Fruit fly (Drosophila melanogaster): ENCODE measurements around the gene HP1D3csd.

HP1D3csd gene

dm6 chrX:19159942-19160341, 30.1 kb upstream of the HP1D3csd start (continued):
- no peak for TF ChIP-seq gcm2 (GFP tag; optimal IDR thresholded peaks at IDR 0.05)
- no peak for TF ChIP-seq slp2 (GFP tag; optimal IDR thresholded peaks at IDR 0.05)
- no peak for TF ChIP-seq danr (GFP tag; IDR thresholded peaks at IDR 0.05)
- TF ChIP-seq CG2116 (GFP tag; optimal IDR thresholded peaks at IDR 0.05) = no peak
- no peak for TF ChIP-seq CG11723 (GFP tag; optimal IDR thresholded peaks at IDR 0.05)
- no peak for TF ChIP-seq Hmr (GFP tag; optimal IDR thresholded peaks at IDR 0.05)
- TF ChIP-seq Dip3 (GFP tag; optimal IDR thresholded peaks at IDR 0.05) = no peak
- no peak for TF ChIP-seq ERR (GFP tag; optimal IDR thresholded peaks at IDR 0.05)
- TF ChIP-seq CG13123 (GFP tag; optimal IDR thresholded peaks at IDR 0.05) = no peak
- 0 out of 2 replicates have a peak, but pooled peaks have one; percentile 12 for TF ChIP-seq CG31441 (GFP tag; IDR thresholded peaks at IDR 0.05)
- no peak for TF ChIP-seq Myb (GFP tag; optimal IDR thresholded peaks at IDR 0.05)
- TF ChIP-seq kay (GFP tag; optimal IDR thresholded peaks at IDR 0.05) = no peak
- TF ChIP-seq gcm (GFP tag; optimal IDR thresholded peaks at IDR 0.05) = peak; percentile 45
- no peak for TF ChIP-seq NC2α (GFP tag; optimal IDR thresholded peaks at IDR 0.05)
- no peak for TF ChIP-seq CG10959 (GFP tag; IDR thresholded peaks at IDR 0.05)
- TF ChIP-seq rib (GFP tag; IDR thresholded peaks at IDR 0.05) = no peak
- TF ChIP-seq CG8388 (GFP tag; optimal IDR thresholded peaks at IDR 0.05) = peak; percentile 35
- TF ChIP-seq trh (GFP tag; optimal IDR thresholded peaks at IDR 0.05) = no peak
- no peak for TF ChIP-seq CG7745 (tag; optimal IDR thresholded peaks at IDR 0.05)
- peak; percentile 45 for TF ChIP-seq Ssrp (tag; optimal IDR thresholded peaks at IDR 0.05)
- TF ChIP-seq CG6689 (GFP tag; IDR thresholded peaks at IDR 0.05) = no peak
- no peak for TF ChIP-seq Side (GFP tag; optimal IDR thresholded peaks at IDR 0.05)
- no peak for TF ChIP-seq br (optimal IDR thresholded peaks at IDR 0.05)
- TF ChIP-seq nau (GFP tag; optimal IDR thresholded peaks at IDR 0.05) = no peak
- no peak for TF ChIP-seq CG33213 (GFP tag; optimal IDR thresholded peaks at IDR 0.05)
- no peak for TF ChIP-seq CG3407 (GFP tag; optimal IDR thresholded peaks at IDR 0.05)
- TF ChIP-seq Doc3 (GFP tag; IDR thresholded peaks at IDR 0.05; ENCODE audit: partially characterized antibody) = no peak
- TF ChIP-seq CG16813 (GFP tag; IDR thresholded peaks at IDR 0.05; ENCODE audit: partially characterized antibody) = no peak
- no peak for TF ChIP-seq CG10654 (GFP tag; optimal IDR thresholded peaks at IDR 0.05)
- no peak for TF ChIP-seq Fer3 (tag; optimal IDR thresholded peaks at IDR 0.05)
- no peak for TF ChIP-seq CG15073 (GFP tag; optimal IDR thresholded peaks at IDR 0.05)
- TF ChIP-seq sisA (GFP tag; IDR thresholded peaks at IDR 0.05) = no peak
- TF ChIP-seq Lpt (GFP tag; optimal IDR thresholded peaks at IDR 0.05) = no peak
- no peak for TF ChIP-seq CG13287 (GFP tag; IDR thresholded peaks at IDR 0.05; ENCODE audit: partially characterized antibody)
- no peak for TF ChIP-seq fd3F (GFP tag; optimal IDR thresholded peaks at IDR 0.05)
- no peak for TF ChIP-seq CG31365 (tag; optimal IDR thresholded peaks at IDR 0.05)
- no peak for TF ChIP-seq mld (GFP tag; IDR thresholded peaks at IDR 0.05; ENCODE audit: partially characterized antibody)
- TF ChIP-seq croc (GFP tag; conservative IDR thresholded peaks at IDR 0.05) = no peak; the same call in 2 of the 3 replicates
- no peak for TF ChIP-seq CG9932 (GFP tag; IDR thresholded peaks at IDR 0.05)
- TF ChIP-seq CG3281 (GFP tag; optimal IDR thresholded peaks at IDR 0.05) = no peak
- TF ChIP-seq kni (GFP tag; optimal IDR thresholded peaks at IDR 0.05) = no peak
- TF ChIP-seq CG13894 (tag; optimal IDR thresholded peaks at IDR 0.05) = no peak
- no peak for TF ChIP-seq insv (GFP tag; optimal IDR thresholded peaks at IDR 0.05)
- TF ChIP-seq fru (optimal IDR thresholded peaks at IDR 0.05) = no peak
- no peak for TF ChIP-seq ssp (GFP tag; IDR thresholded peaks at IDR 0.05)
- no peak for TF ChIP-seq YL-1 (GFP tag; optimal IDR thresholded peaks at IDR 0.05)
- no peak for TF ChIP-seq yki (optimal IDR thresholded peaks at IDR 0.05)
- TF ChIP-seq bigmax (GFP tag; optimal IDR thresholded peaks at IDR 0.05) = no peak
- no peak for TF ChIP-seq vfl (GFP tag; optimal IDR thresholded peaks at IDR 0.05)
- TF ChIP-seq Hmx (GFP tag; optimal IDR thresholded peaks at IDR 0.05) = no peak
- TF ChIP-seq CG32767 (GFP tag; IDR thresholded peaks at IDR 0.05) = no peak
- no peak for TF ChIP-seq CG10543 (GFP tag; optimal IDR thresholded peaks at IDR 0.05)
- no peak for TF ChIP-seq MESR4 (GFP tag; optimal IDR thresholded peaks at IDR 0.05)
